Fruit fly (Drosophila melanogaster) whole organism, prepupa: ENCODE data around the gene Fit2.

Experiments used
- CG10631 ChIP-seq: fragments of 200-800 bp; sonication (Bioruptor generic); optimal IDR thresholded peaks from 2 replicates; lab custom pipeline; 2016; ENCODE audit warnings: missing biosample characterization, missing genetic modification characterization
- CG10669 ChIP-seq: fragments of 200-800 bp; sonication (Bioruptor generic); optimal IDR thresholded peaks from 3 replicates; lab custom pipeline; 2018; ENCODE audit warnings: missing biosample characterization, mild to moderate bottlenecking, missing genetic modification characterization, moderate library complexity
- CG11294 ChIP-seq: fragments of 200-800 bp; sonication (Bioruptor generic); IDR thresholded peaks from 2 replicates; pipeline ENCODE4 v1.3.6; 2022; ENCODE audit warnings: missing biosample characterization, missing genetic modification characterization
- CG11762 ChIP-seq: fragments of 200-800 bp; sonication (Bioruptor generic); optimal IDR thresholded peaks from 3 replicates; lab custom pipeline; 2016; ENCODE audit warnings: missing biosample characterization, missing genetic modification characterization; ENCODE audit not compliant: insufficient read depth
- CG11902 ChIP-seq: fragments of 200-800 bp; sonication (Bioruptor generic); optimal IDR thresholded peaks from 3 replicates; lab custom pipeline; 2016; ENCODE audit warnings: missing biosample characterization, missing genetic modification characterization
- CG15336 ChIP-seq: fragments of 200-800 bp; sonication (Bioruptor generic); IDR thresholded peaks from 2 replicates; pipeline ENCODE4 v1.3.6; 2022; ENCODE audit warnings: missing biosample characterization, missing genetic modification characterization
- CG16779 ChIP-seq: fragments of 200-800 bp; sonication (Bioruptor generic); optimal IDR thresholded peaks from 3 replicates; lab custom pipeline; 2017; ENCODE audit warnings: missing biosample characterization, mild to moderate bottlenecking, missing genetic modification characterization
- CG34406 ChIP-seq: fragments of 200-800 bp; sonication (Bioruptor generic); optimal IDR thresholded peaks from 3 replicates; lab custom pipeline; 2016; ENCODE audit warnings: missing biosample characterization, missing genetic modification characterization
- CG4318 ChIP-seq: fragments of 200-800 bp; sonication (Bioruptor generic); optimal IDR thresholded peaks from 3 replicates; lab custom pipeline; 2017; ENCODE audit warnings: missing biosample characterization, mild to moderate bottlenecking, missing genetic modification characterization
- CG6163 ChIP-seq: fragments of 200-800 bp; sonication (Bioruptor generic); IDR thresholded peaks from 3 replicates; pipeline ENCODE4 v1.3.6; 2022; ENCODE audit warnings: missing biosample characterization, missing genetic modification characterization
- CG6276 ChIP-seq: fragments of 200-800 bp; sonication (Bioruptor generic); optimal IDR thresholded peaks from 2 replicates; lab custom pipeline; 2017; ENCODE audit warnings: missing biosample characterization, mild to moderate bottlenecking, missing genetic modification characterization
- CG6808 ChIP-seq: fragments of 200-800 bp; sonication (Bioruptor generic); optimal IDR thresholded peaks from 3 replicates; lab custom pipeline; 2017; ENCODE audit warnings: missing biosample characterization, missing genetic modification characterization, mild to moderate bottlenecking, moderate library complexity, missing genetic modification reagents
- CG7368 ChIP-seq: fragments of 200-800 bp; sonication (Bioruptor generic); optimal IDR thresholded peaks from 3 replicates; lab custom pipeline; 2016; ENCODE audit warnings: missing biosample characterization, missing genetic modification characterization
- CG8119 ChIP-seq: fragments of 200-800 bp; sonication (Bioruptor generic); IDR thresholded peaks from 3 replicates; pipeline ENCODE4 v1.3.6; 2022; ENCODE audit warnings: missing biosample characterization, missing genetic modification characterization
- CG8632 ChIP-seq: fragments of 200-800 bp; sonication (Bioruptor generic); optimal IDR thresholded peaks from 3 replicates; lab custom pipeline; 2016; ENCODE audit warnings: missing biosample characterization, missing genetic modification characterization
- CG9139 ChIP-seq: fragments of 200-800 bp; sonication (Bioruptor generic); optimal IDR thresholded peaks from 3 replicates; lab custom pipeline; 2017; ENCODE audit warnings: missing biosample characterization, mild to moderate bottlenecking, missing genetic modification characterization
- Eip78C ChIP-seq: fragments of 200-800 bp; sonication (Bioruptor generic); peaks from one replicate; lab custom pipeline; 2016; ENCODE audit warnings: missing biosample characterization, missing genetic modification characterization
- Eip93F ChIP-seq: fragments of 200-800 bp; sonication (Bioruptor generic); optimal IDR thresholded peaks from 2 replicates; lab custom pipeline; 2016; ENCODE audit warnings: missing biosample characterization, mild to moderate bottlenecking, missing genetic modification characterization
- Ets21C ChIP-seq: fragments of 200-800 bp; sonication (Bioruptor generic); optimal IDR thresholded peaks from 3 replicates; lab custom pipeline; 2016; ENCODE audit warnings: missing biosample characterization, missing genetic modification characterization
- Hr38 ChIP-seq: sonication (Bioruptor generic); optimal IDR thresholded peaks from 2 replicates; lab custom pipeline; 2016; ENCODE audit warnings: missing biosample characterization, missing genetic modification characterization
- Hr39 ChIP-seq: fragments of 200-800 bp; sonication (Bioruptor generic); optimal IDR thresholded peaks from 2 replicates; lab custom pipeline; 2016; ENCODE audit warnings: missing biosample characterization, missing genetic modification characterization
- Hr4 ChIP-seq: fragments of 200-800 bp; sonication (Bioruptor generic); optimal IDR thresholded peaks from 3 replicates; lab custom pipeline; 2016; ENCODE audit warnings: missing biosample characterization, missing genetic modification characterization
- Lpt ChIP-seq: fragments of 200-800 bp; sonication (Bioruptor generic); optimal IDR thresholded peaks from 3 replicates; lab custom pipeline; 2016; ENCODE audit warnings: missing biosample characterization, missing genetic modification characterization
- OdsH ChIP-seq: fragments of 200-800 bp; sonication (Bioruptor generic); optimal IDR thresholded peaks from 3 replicates; lab custom pipeline; 2016; ENCODE audit warnings: missing biosample characterization, missing genetic modification characterization
- Sox15 ChIP-seq: fragments of 200-800 bp; sonication (Bioruptor generic); optimal IDR thresholded peaks from 3 replicates; lab custom pipeline; 2016; ENCODE audit warnings: missing biosample characterization, missing genetic modification characterization
- achi ChIP-seq: fragments of 200-800 bp; sonication (Bioruptor generic); optimal IDR thresholded peaks from 3 replicates; lab custom pipeline; 2016; ENCODE audit warnings: missing biosample characterization, missing genetic modification characterization
- acj6 ChIP-seq: fragments of 200-800 bp; sonication (Bioruptor generic); optimal IDR thresholded peaks from 3 replicates; lab custom pipeline; 2016; ENCODE audit warnings: missing biosample characterization, missing genetic modification characterization
- cyc ChIP-seq: fragments of 200-800 bp; sonication (Bioruptor generic); optimal IDR thresholded peaks from 3 replicates; lab custom pipeline; 2016; ENCODE audit warnings: missing biosample characterization, missing genetic modification characterization
- dac ChIP-seq: fragments of 200-800 bp; sonication (Bioruptor generic); optimal IDR thresholded peaks from 2 replicates; lab custom pipeline; 2017; ENCODE audit warnings: missing biosample characterization, mild to moderate bottlenecking, missing genetic modification characterization
- dsx ChIP-seq: fragments of 200-800 bp; optimal IDR thresholded peaks from 3 replicates; lab custom pipeline; 2019; ENCODE audit warnings: missing biosample characterization, mild to moderate bottlenecking, missing genetic modification characterization, moderate library complexity; ENCODE audit not compliant: poor library complexity, severe bottlenecking
- eg ChIP-seq: fragments of 200-800 bp; sonication (Bioruptor generic); IDR thresholded peaks from 3 replicates; pipeline ENCODE4 v1.3.6; 2022; ENCODE audit warnings: missing biosample characterization, missing genetic modification characterization
- fd59A ChIP-seq: fragments of 200-800 bp; sonication (Bioruptor generic); optimal IDR thresholded peaks from 2 replicates; lab custom pipeline; 2017; ENCODE audit warnings: missing biosample characterization, mild to moderate bottlenecking, missing genetic modification characterization, missing genetic modification reagents
- fd85E ChIP-seq: fragments of 200-800 bp; sonication (Bioruptor generic); optimal IDR thresholded peaks from 3 replicates; lab custom pipeline; 2016; ENCODE audit warnings: missing biosample characterization, missing genetic modification characterization
- fkh ChIP-seq: fragments of 200-800 bp; sonication (Bioruptor generic); optimal IDR thresholded peaks from 3 replicates; lab custom pipeline; 2017; ENCODE audit warnings: missing biosample characterization, mild to moderate bottlenecking, missing genetic modification characterization, moderate library complexity
- net ChIP-seq: fragments of 200-800 bp; sonication (Bioruptor generic); optimal IDR thresholded peaks from 3 replicates; lab custom pipeline; 2016; ENCODE audit warnings: missing biosample characterization, missing genetic modification characterization
- salr ChIP-seq, 2 experiments: fragments of 200-800 bp; sonication (Bioruptor generic); optimal IDR thresholded peaks; 3 replicates each; lab custom pipeline; 2016 to 2018; ENCODE audit warnings: missing biosample characterization in 2 of 2, missing genetic modification characterization in 2 of 2, mild to moderate bottlenecking in 1 of 2
- spab ChIP-seq: fragments of 200-800 bp; sonication (Bioruptor generic); optimal IDR thresholded peaks from 2 replicates; lab custom pipeline; 2017; ENCODE audit warnings: missing biosample characterization, mild to moderate bottlenecking, missing genetic modification characterization, missing genetic modification reagents
- svp ChIP-seq: fragments of 200-800 bp; sonication (Bioruptor generic); peaks from one replicate; lab custom pipeline; 2016; ENCODE audit warnings: missing biosample characterization, missing genetic modification characterization
- topi ChIP-seq: fragments of 200-800 bp; sonication (Bioruptor generic); optimal IDR thresholded peaks from 3 replicates; lab custom pipeline; 2016; ENCODE audit warnings: missing biosample characterization, missing genetic modification characterization
- vri ChIP-seq: fragments of 200-800 bp; sonication (Bioruptor generic); optimal IDR thresholded peaks from 3 replicates; lab custom pipeline; 2016; ENCODE audit warnings: missing biosample characterization, mild to moderate bottlenecking, missing genetic modification characterization

Fit2 gene

dm6 chr3L:17007041-17007471, 17.1 kb upstream of the Fit2 start (continued):
- TF ChIP-seq CG10669 (GFP tag; lab: Kevin White, UChicago), result peak; percentile 39
- peak; percentile 25 for TF ChIP-seq CG11762 (GFP tag; lab: Kevin White, UChicago)
- TF ChIP-seq salr (GFP tag; optimal IDR thresholded peaks at IDR 0.05; lab: Kevin White, UChicago), result peak; percentile 5 to 20
- peak; percentile 51 for TF ChIP-seq spab (GFP tag; lab: Kevin White, UChicago)
- peak; percentile 59 for TF ChIP-seq fkh (GFP tag; lab: Kevin White, UChicago)
- TF ChIP-seq CG8119 (GFP tag; lab: Robert Waterston, UW), result peak; percentile 69
- TF ChIP-seq CG6276 (GFP tag; lab: Kevin White, UChicago), result peak; percentile 50
- TF ChIP-seq CG11902 (GFP tag; lab: Kevin White, UChicago), result peak; percentile 47
- peak; percentile 27 for TF ChIP-seq cyc (GFP tag; lab: Kevin White, UChicago)
- peak; percentile 64 for TF ChIP-seq CG15336
- peak; percentile 8 for TF ChIP-seq Ets21C (GFP tag; lab: Kevin White, UChicago)
- peak; percentile 22 for TF ChIP-seq fd59A (GFP tag; lab: Kevin White, UChicago)
- peak; percentile 37 for TF ChIP-seq CG10631 (GFP tag; lab: Kevin White, UChicago)
- peak; percentile 53 for TF ChIP-seq vri (GFP tag; lab: Kevin White, UChicago)
- peak; percentile 43 for TF ChIP-seq topi
- peak; percentile 51 for TF ChIP-seq net (GFP tag; lab: Kevin White, UChicago)
- TF ChIP-seq Lpt (GFP tag; lab: Kevin White, UChicago), result peak; percentile 48
- TF ChIP-seq fd85E (GFP tag; lab: Kevin White, UChicago), result no peak

- TF ChIP-seq CG8632 (GFP tag; lab: Kevin White, UChicago), result no peak
- TF ChIP-seq CG6163, result no peak
- peak; percentile 58 for TF ChIP-seq fkh (GFP tag; lab: Kevin White, UChicago)
Observed at dm6 chr3L:17007496-17007895, 16.6 kb upstream of the Fit2 start.

dm6 chr3L:17007945-17008344, 16.2 kb upstream of the Fit2 start:
- TF ChIP-seq fkh (GFP tag; lab: Kevin White, UChicago) (no peak), acj6 (GFP tag; lab: Kevin White, UChicago) (no peak), net (GFP tag; lab: Kevin White, UChicago) (no peak), Hr39 (GFP tag; lab: Kevin White, UChicago) (no peak), Lpt (GFP tag; lab: Kevin White, UChicago) (no peak)

dm6 chr3L:17008911-17009364, 15.2 kb upstream of the Fit2 start:
- TF ChIP-seq Eip93F (GFP tag; lab: Kevin White, UChicago) (peak; percentile 65), OdsH (GFP tag; lab: Kevin White, UChicago) (no peak), achi (no peak), vri (GFP tag; lab: Kevin White, UChicago) (peak; percentile 74), svp (GFP tag; lab: Kevin White, UChicago) (peak; percentile 42), Eip78C (GFP tag; lab: Kevin White, UChicago) (peak; percentile 39), CG6163 (0 out of 3 replicates have a peak, but pooled peaks have one; percentile 21), fkh (GFP tag; lab: Kevin White, UChicago) (peak; percentile 41)

- TF ChIP-seq CG8632 (GFP tag; lab: Kevin White, UChicago), result peak; percentile 38
- peak; percentile 42 for TF ChIP-seq Hr4 (GFP tag; lab: Kevin White, UChicago)
- TF ChIP-seq CG10669 (GFP tag; lab: Kevin White, UChicago), result peak; percentile 34
- no peak for TF ChIP-seq CG6808 (GFP tag; lab: Kevin White, UChicago)
- TF ChIP-seq CG9139 (GFP tag; lab: Kevin White, UChicago), result peak; percentile 49
- TF ChIP-seq cyc (GFP tag; lab: Kevin White, UChicago), result peak; percentile 15
- TF ChIP-seq fd59A (GFP tag; lab: Kevin White, UChicago), result no peak
- TF ChIP-seq vri (GFP tag; lab: Kevin White, UChicago), result peak; percentile 100
- no peak for TF ChIP-seq CG11762 (GFP tag; lab: Kevin White, UChicago)
- TF ChIP-seq CG11294 (GFP tag; lab: Robert Waterston, UW), result no peak
- TF ChIP-seq CG16779 (tag; lab: Kevin White, UChicago), result peak; percentile 29
- no peak for TF ChIP-seq Hr38 (GFP tag; lab: Kevin White, UChicago)
- no peak for TF ChIP-seq CG4318 (GFP tag; lab: Kevin White, UChicago)
- no peak for TF ChIP-seq net (GFP tag; lab: Kevin White, UChicago)
- TF ChIP-seq Hr39 (GFP tag; lab: Kevin White, UChicago), result peak; percentile 63
- TF ChIP-seq dsx (GFP tag; lab: Kevin White, UChicago), result peak; percentile 41
- TF ChIP-seq Sox15 (GFP tag; lab: Kevin White, UChicago), result no peak
- TF ChIP-seq dac, result no peak
- TF ChIP-seq eg, result peak; percentile 29
- no peak for TF ChIP-seq CG7368
- TF ChIP-seq CG34406 (GFP tag; lab: Kevin White, UChicago), result peak; percentile 45
- no peak; the same call in 2 of the 3 replicates for TF ChIP-seq CG8119 (GFP tag; lab: Robert Waterston, UW)
Observed at dm6 chr3L:17009715-17010491, 14.2 kb upstream of the Fit2 start.
